Worm (Caenorhabditis elegans) whole organism, midembryonic: ENCODE data around the gene sek-3.

Experiments used
- flt-1 ChIP-seq: fragments of 200-800 bp; sonication (Bioruptor generic); IDR thresholded peaks from 2 replicates; pipeline ENCODE4 v1.3.6; 2022; ENCODE audit warnings: missing genetic modification characterization, missing compliant biosample characterization
- med-1 ChIP-seq: sonication (generic microtip); optimal IDR thresholded peaks from 2 replicates; lab custom pipeline; 2017; ENCODE audit warnings: missing genetic modification characterization, mild to moderate bottlenecking, missing compliant biosample characterization, antibody characterized with exemption, missing genetic modification reagents; ENCODE audit not compliant: insufficient read depth
- ref-1 ChIP-seq: fragments of 200-800 bp; sonication (Bioruptor generic); conservative IDR thresholded peaks from 2 replicates; pipeline ENCODE4 v1.3.6; 2022; ENCODE audit warnings: missing genetic modification reagents, missing genetic modification characterization, missing compliant biosample characterization
- ztf-23 ChIP-seq: fragments of 200-800 bp; sonication (Bioruptor generic); IDR thresholded peaks from 2 replicates; pipeline ENCODE4 v1.3.6; 2022; ENCODE audit warnings: missing genetic modification reagents, missing genetic modification characterization, missing compliant biosample characterization

DNA sequence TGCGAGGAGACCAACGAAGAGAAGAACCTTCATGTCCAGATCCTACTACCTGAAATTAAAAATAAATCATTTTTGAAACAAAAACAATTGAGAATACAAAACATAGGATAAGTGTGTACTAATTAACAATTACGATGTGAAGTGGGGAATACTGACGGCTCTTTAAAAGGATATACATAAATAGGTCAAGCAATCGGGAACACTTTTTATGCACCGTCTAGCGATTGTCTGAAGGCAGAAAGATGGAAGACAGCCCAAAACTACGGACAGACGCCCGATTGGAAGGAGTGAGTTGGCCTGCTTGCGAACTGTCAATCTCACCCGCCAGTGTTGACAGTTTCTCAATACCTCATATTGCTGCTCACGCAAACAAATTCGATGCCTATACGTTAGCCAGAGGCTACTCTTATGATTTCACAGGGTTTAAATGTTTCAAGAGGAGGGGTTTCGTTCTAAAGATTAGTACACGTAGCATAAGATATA is 46.8 kb upstream of the sek-3 start, which contains the start of gene calu-1:
- TF ChIP-seq flt-1 (GFP tag; lab: Robert Waterston, UW): no peak
- TF ChIP-seq ref-1 (GFP tag; lab: Robert Waterston, UW): no peak
- TF ChIP-seq med-1 (GFP tag; lab: Kevin White, UChicago): no peak
- no peak for TF ChIP-seq ztf-23 (GFP tag; lab: Robert Waterston, UW)
